Worm (Caenorhabditis elegans) whole organism, L1 larva: Measurements from ENCODE around the gene ctsa-4.2.

Experiments used
- C16A3.4 ChIP-seq: fragments of 150-350 bp; optimal IDR thresholded peaks from 2 replicates; lab custom pipeline; 2014; ENCODE audit warnings: missing biosample characterization, missing genetic modification characterization
- C34B4.2 ChIP-seq: sonication (generic microtip); optimal IDR thresholded peaks from 2 replicates; lab custom pipeline; 2017; ENCODE audit warnings: mild to moderate bottlenecking, missing genetic modification characterization, missing compliant biosample characterization
- aha-1 ChIP-seq: fragments of 150-350 bp; optimal IDR thresholded peaks from 2 replicates; lab custom pipeline; 2014; ENCODE audit warnings: missing biosample characterization, missing genetic modification characterization
- aly-2 ChIP-seq: fragments of 150-350 bp; optimal IDR thresholded peaks from 2 replicates; lab custom pipeline; 2014; ENCODE audit warnings: missing biosample characterization, missing genetic modification characterization
- blmp-1 ChIP-seq: fragments of 150-350 bp; optimal IDR thresholded peaks from 2 replicates; lab custom pipeline; 2014; ENCODE audit warnings: missing biosample characterization, missing genetic modification characterization
- ceh-63 ChIP-seq: fragments of 200-800 bp; sonication (Bioruptor generic); optimal IDR thresholded peaks from 2 replicates; lab custom pipeline; 2018; ENCODE audit warnings: mild to moderate bottlenecking, missing genetic modification characterization, missing compliant biosample characterization
- ceh-8 ChIP-seq: fragments of 200-800 bp; sonication (Bioruptor generic); optimal IDR thresholded peaks from 2 replicates; lab custom pipeline; 2018; ENCODE audit warnings: mild to moderate bottlenecking, missing genetic modification characterization, moderate library complexity, missing compliant biosample characterization
- ceh-82 ChIP-seq, 3 experiments: fragments of 150-350 bp in 1 of 3; sonication (generic microtip) in 2 of 3; optimal IDR thresholded peaks; 2 replicates each; lab custom pipeline; 2014 to 2017; ENCODE audit warnings: missing biosample characterization in 3 of 3, missing genetic modification characterization in 3 of 3
- dpl-1 ChIP-seq, 3 experiments: fragments of 150-350 bp in 2 of 3; sonication (generic microtip) in 1 of 3; optimal IDR thresholded peaks; 2 replicates each; lab custom pipeline; 2014 to 2017; ENCODE audit warnings: missing biosample characterization in 3 of 3, missing genetic modification characterization in 3 of 3, missing genetic modification reagents in 3 of 3
- efl-1 ChIP-seq, 4 experiments: fragments of 150-350 bp; optimal IDR thresholded peaks in 3 of 4; peaks in 1 of 4; 1 replicate in 1 of 4; 2 replicates in 3 of 4; lab custom pipeline; 2014; ENCODE audit warnings: missing biosample characterization in 2 of 4, missing genetic modification characterization in 2 of 4, missing genetic modification reagents in 2 of 4
- efl-3 ChIP-seq: fragments of 200-800 bp; sonication (Bioruptor generic); optimal IDR thresholded peaks from 2 replicates; lab custom pipeline; 2018; ENCODE audit warnings: mild to moderate bottlenecking, missing genetic modification characterization, missing compliant biosample characterization
- egl-27 ChIP-seq, 2 experiments: fragments of 150-350 bp in 1 of 2; sonication (generic microtip); optimal IDR thresholded peaks; 3 replicates each; lab custom pipeline; 2017 to 2018; ENCODE audit warnings: missing biosample characterization in 2 of 2, missing genetic modification characterization in 2 of 2, missing genetic modification reagents in 2 of 2
- elt-3 ChIP-seq, 6 experiments: fragments of 150-350 bp in 1 of 6; sonication (generic microtip); optimal IDR thresholded peaks; 2 replicates each; lab custom pipeline; 2017 to 2018; ENCODE audit warnings: missing biosample characterization in 6 of 6, missing genetic modification characterization in 6 of 6, inconsistent platforms in 1 of 6
- ets-5 ChIP-seq: fragments of 200-800 bp; sonication (Bioruptor generic); IDR thresholded peaks from 2 replicates; pipeline ENCODE4 v1.3.6; 2022; ENCODE audit warnings: missing genetic modification characterization, missing compliant biosample characterization
- fkh-10 ChIP-seq: sonication (generic microtip); optimal IDR thresholded peaks from 2 replicates; lab custom pipeline; 2017; ENCODE audit warnings: missing biosample characterization, missing genetic modification reagents, missing genetic modification characterization
- fkh-4 ChIP-seq: sonication (generic microtip); optimal IDR thresholded peaks from 2 replicates; lab custom pipeline; 2016; ENCODE audit warnings: missing compliant biosample characterization, missing genetic modification characterization, borderline replicate concordance
- fkh-8 ChIP-seq: sonication (generic microtip); optimal IDR thresholded peaks from 2 replicates; lab custom pipeline; 2016; ENCODE audit warnings: mild to moderate bottlenecking, missing genetic modification characterization, missing compliant biosample characterization
- hlh-4 ChIP-seq: sonication (generic microtip); optimal IDR thresholded peaks from 2 replicates; lab custom pipeline; 2016; ENCODE audit warnings: mild to moderate bottlenecking, missing genetic modification characterization, missing compliant biosample characterization
- irx-1 ChIP-seq: sonication (generic microtip); optimal IDR thresholded peaks from 2 replicates; lab custom pipeline; 2016; ENCODE audit warnings: missing genetic modification characterization, missing compliant biosample characterization
- lin-14 ChIP-seq: fragments of 200-800 bp; sonication (Bioruptor generic); optimal IDR thresholded peaks from 2 replicates; lab custom pipeline; 2018; ENCODE audit warnings: mild to moderate bottlenecking, missing genetic modification characterization, moderate library complexity, missing compliant biosample characterization
- lin-35 ChIP-seq, 2 experiments: fragments of 150-350 bp; optimal IDR thresholded peaks; 2 replicates each; lab custom pipeline; 2014; ENCODE audit warnings: missing biosample characterization in 2 of 2, missing genetic modification characterization in 2 of 2, missing genetic modification reagents in 2 of 2
- lin-39 ChIP-seq: fragments of 150-350 bp; optimal IDR thresholded peaks from 2 replicates; lab custom pipeline; 2014; ENCODE audit warnings: missing biosample characterization, missing genetic modification reagents, missing genetic modification characterization
- nhr-11 ChIP-seq: fragments of 150-350 bp; optimal IDR thresholded peaks from 2 replicates; lab custom pipeline; 2014; ENCODE audit warnings: missing biosample characterization, missing genetic modification characterization
- nhr-12 ChIP-seq: sonication (generic microtip); optimal IDR thresholded peaks from 2 replicates; lab custom pipeline; 2017; ENCODE audit warnings: missing biosample characterization, missing genetic modification characterization
- nhr-237 ChIP-seq: fragments of 150-350 bp; optimal IDR thresholded peaks from 2 replicates; lab custom pipeline; 2014; ENCODE audit warnings: missing biosample characterization, missing genetic modification characterization
- nhr-71 ChIP-seq: sonication (generic microtip); optimal IDR thresholded peaks from 2 replicates; lab custom pipeline; 2016; ENCODE audit warnings: mild to moderate bottlenecking, missing genetic modification characterization, moderate library complexity, missing compliant biosample characterization
- nhr-77 ChIP-seq: fragments of 150-350 bp; optimal IDR thresholded peaks from 2 replicates; lab custom pipeline; 2014; ENCODE audit warnings: missing biosample characterization, missing genetic modification characterization
- nhr-85 ChIP-seq: sonication (generic microtip); peaks from one replicate; lab custom pipeline; 2016; ENCODE audit warnings: missing genetic modification characterization, inconsistent platforms, missing compliant biosample characterization
- pag-3 ChIP-seq: sonication (generic microtip); optimal IDR thresholded peaks from 2 replicates; lab custom pipeline; 2017; ENCODE audit warnings: missing genetic modification characterization, mild to moderate bottlenecking, missing compliant biosample characterization, antibody characterized with exemption, borderline replicate concordance; ENCODE audit not compliant: insufficient read depth
- snpc-4 ChIP-seq: fragments of 150-350 bp; optimal IDR thresholded peaks from 2 replicates; lab custom pipeline; 2014; ENCODE audit warnings: missing biosample characterization, missing genetic modification characterization
- sup-37 ChIP-seq: fragments of 200-800 bp; sonication (Bioruptor generic); optimal IDR thresholded peaks from 2 replicates; lab custom pipeline; 2018; ENCODE audit warnings: mild to moderate bottlenecking, missing genetic modification characterization, missing compliant biosample characterization
- tlp-1 ChIP-seq: fragments of 150-350 bp; optimal IDR thresholded peaks from 2 replicates; lab custom pipeline; 2014; ENCODE audit warnings: missing biosample characterization, missing genetic modification characterization
- unc-30 ChIP-seq: sonication (generic microtip); optimal IDR thresholded peaks from 2 replicates; lab custom pipeline; 2017; ENCODE audit warnings: missing biosample characterization, missing genetic modification characterization
- unc-62 ChIP-seq: fragments of 150-350 bp; optimal IDR thresholded peaks from 2 replicates; lab custom pipeline; 2014; ENCODE audit warnings: missing biosample characterization, missing genetic modification reagents, missing genetic modification characterization
- unc-86 ChIP-seq: sonication (generic microtip); optimal IDR thresholded peaks from 2 replicates; lab custom pipeline; 2016; ENCODE audit warnings: missing genetic modification characterization, missing compliant biosample characterization
- xbp-1 ChIP-seq: sonication (generic microtip); optimal IDR thresholded peaks from 2 replicates; lab custom pipeline; 2016; ENCODE audit warnings: missing genetic modification characterization, missing compliant biosample characterization
- zag-1 ChIP-seq: fragments of 150-350 bp; optimal IDR thresholded peaks from 2 replicates; lab custom pipeline; 2014; ENCODE audit warnings: missing biosample characterization, missing genetic modification characterization
- ztf-11 ChIP-seq, 2 experiments: sonication (generic microtip); optimal IDR thresholded peaks; 2 replicates each; lab custom pipeline; 2016 to 2017; ENCODE audit warnings: missing genetic modification characterization in 2 of 2, missing biosample characterization in 1 of 2, missing compliant biosample characterization in 1 of 2

ctsa-4.2 gene

ce11 chrIII:6592075-6592474 lies 20.3 kb upstream of the ctsa-4.2 start, which contains the start of gene F20H11.1:
Gene F20H11.1 (minus strand): TSS chrIII:6592175.
- TF ChIP-seq nhr-85 (tag; lab: Kevin White, UChicago) (peak; percentile 5), hlh-4 (tag; lab: Kevin White, UChicago) (no peak), efl-1 (optimal IDR thresholded peaks at IDR 0.05; lab: Kevin White, UChicago) (no peak), efl-1 (GFP tag; optimal IDR thresholded peaks at IDR 0.05 in 1 of 2; lab: Kevin White, UChicago) (peak in 1 of 2 experiments; percentile 63)

- TF ChIP-seq unc-30 (tag; lab: Kevin White, UChicago) (no peak), elt-3 (tag; optimal IDR thresholded peaks at IDR 0.05; lab: Kevin White, UChicago) (no peak), sup-37 (GFP tag; lab: Kevin White, UChicago) (no peak), fkh-4 (no peak), lin-35 (GFP tag; optimal IDR thresholded peaks at IDR 0.05; lab: Kevin White, UChicago) (no peak), blmp-1 (tag; lab: Kevin White, UChicago) (no peak), efl-1 (optimal IDR thresholded peaks at IDR 0.05; lab: Kevin White, UChicago) (no peak), efl-1 (GFP tag; optimal IDR thresholded peaks at IDR 0.05 in 1 of 2; lab: Kevin White, UChicago) (no peak), unc-86 (tag; lab: Kevin White, UChicago) (no peak), ets-5 (GFP tag; lab: Robert Waterston, UW) (no peak), ceh-8 (GFP tag; lab: Kevin White, UChicago) (no peak), C34B4.2 (tag; lab: Kevin White, UChicago) (no peak), nhr-85 (tag; lab: Kevin White, UChicago) (no peak), egl-27 (tag; optimal IDR thresholded peaks at IDR 0.05; lab: Kevin White, UChicago) (no peak), aha-1 (tag; lab: Kevin White, UChicago) (no peak)
These were observed 18.3 kb upstream of the ctsa-4.2 start for ce11 chrIII:6594069-6594468.

ce11 chrIII:6601073-6601472 lies 11.3 kb upstream of the ctsa-4.2 start, which contains the start of gene let-765:
Gene let-765 (minus strand): TSS chrIII:6601173.
- TF ChIP-seq nhr-71 (no peak), unc-30 (tag; lab: Kevin White, UChicago) (no peak), xbp-1 (no peak), egl-27 (tag; optimal IDR thresholded peaks at IDR 0.05; lab: Kevin White, UChicago) (no peak), efl-1 (optimal IDR thresholded peaks at IDR 0.05; lab: Kevin White, UChicago) (no peak), efl-1 (GFP tag; optimal IDR thresholded peaks at IDR 0.05 in 1 of 2; lab: Kevin White, UChicago) (peak in 1 of 2 experiments; percentile 22), nhr-237 (no peak), unc-62 (GFP tag; lab: Kevin White, UChicago) (no peak), blmp-1 (tag; lab: Kevin White, UChicago) (peak; percentile 32), fkh-10 (GFP tag; lab: Kevin White, UChicago) (no peak), nhr-12 (tag; lab: Kevin White, UChicago) (no peak), lin-39 (no peak), zag-1 (no peak), dpl-1 (GFP tag; optimal IDR thresholded peaks at IDR 0.05; lab: Kevin White, UChicago) (no peak), aly-2 (no peak), ceh-82 (tag; optimal IDR thresholded peaks at IDR 0.05; lab: Kevin White, UChicago) (no peak), pag-3 (no peak), efl-3 (GFP tag; lab: Kevin White, UChicago) (no peak), nhr-77 (tag; lab: Kevin White, UChicago) (no peak), lin-14 (GFP tag; lab: Kevin White, UChicago) (peak; percentile 25), irx-1 (tag; lab: Kevin White, UChicago) (no peak), C16A3.4 (no peak), ceh-63 (no peak), tlp-1 (no peak), nhr-11 (tag; lab: Kevin White, UChicago) (no peak), snpc-4 (tag; lab: Kevin White, UChicago) (no peak), ztf-11 (tag; optimal IDR thresholded peaks at IDR 0.05; lab: Kevin White, UChicago) (no peak), fkh-8 (tag; lab: Kevin White, UChicago) (no peak)
